Worm (Caenorhabditis elegans) whole organism, L4/young adult: ENCODE results near the gene fbxb-37.

ENCODE experiments used
- W03F9.2 ChIP-seq: fragments of 150-350 bp; optimal IDR thresholded peaks from 2 replicates; lab custom pipeline; 2014; ENCODE audit warnings: missing biosample characterization, missing genetic modification characterization
- dao-5 ChIP-seq: sonication (generic microtip); optimal IDR thresholded peaks from 2 replicates; lab custom pipeline; 2016; ENCODE audit warnings: missing genotype, missing genetic modification characterization, moderate library complexity, missing compliant biosample characterization
- him-1 ChIP-seq: sonication (generic microtip); optimal IDR thresholded peaks from 2 replicates; lab custom pipeline; 2016; ENCODE audit warnings: missing genotype, missing genetic modification reagents, missing genetic modification characterization, missing compliant biosample characterization

- TF ChIP-seq him-1 = no peak
- TF ChIP-seq dao-5 (tag; lab: Kevin White, UChicago) = no peak
- no peak for TF ChIP-seq W03F9.2
These were observed 42.3 kb downstream of the fbxb-37 start, which contains the start of gene fbxb-35 for ce11 chrII:2051372-2051771.
